Fruit fly (Drosophila melanogaster) whole organism, adult: ENCODE data around the gene Lrch.
A peak's percentile ranks its signal among the peaks of the same experiment; 100 is the strongest.

ENCODE experiments used
- CG11617 ChIP-seq: fragments of 200-800 bp; sonication (Bioruptor generic); optimal IDR thresholded peaks from 2 replicates; lab custom pipeline; 2017; ENCODE audit warnings: mild to moderate bottlenecking, missing biosample characterization, missing genetic modification reagents, missing genetic modification characterization
- CG12768 ChIP-seq: fragments of 200-800 bp; sonication (Bioruptor generic); optimal IDR thresholded peaks from 2 replicates; lab custom pipeline; 2017; ENCODE audit warnings: missing biosample characterization, missing genetic modification characterization, mild to moderate bottlenecking, moderate library complexity, missing genetic modification reagents
- CG14711 ChIP-seq: fragments of 200-800 bp; sonication (Bioruptor generic); optimal IDR thresholded peaks from 2 replicates; lab custom pipeline; 2018; ENCODE audit warnings: missing biosample characterization, mild to moderate bottlenecking, missing genetic modification characterization, moderate library complexity
- CG1620 ChIP-seq: fragments of 200-800 bp; sonication (Bioruptor generic); optimal IDR thresholded peaks from 2 replicates; lab custom pipeline; 2016; ENCODE audit warnings: missing biosample characterization, missing genetic modification characterization
- CG33017 ChIP-seq: fragments of 200-800 bp; sonication (Bioruptor generic); optimal IDR thresholded peaks from 2 replicates; lab custom pipeline; 2018; ENCODE audit warnings: missing biosample characterization, mild to moderate bottlenecking, missing genetic modification characterization, moderate library complexity
- CG5204 ChIP-seq: fragments of 200-800 bp; sonication (Bioruptor generic); optimal IDR thresholded peaks from 2 replicates; lab custom pipeline; 2016; ENCODE audit warnings: missing biosample characterization, missing genetic modification characterization
- CG7045 ChIP-seq: fragments of 200-800 bp; sonication (Bioruptor generic); optimal IDR thresholded peaks from 2 replicates; lab custom pipeline; 2017; ENCODE audit warnings: missing biosample characterization, mild to moderate bottlenecking, missing genetic modification characterization
- CG7101 ChIP-seq: fragments of 200-800 bp; sonication (Bioruptor generic); optimal IDR thresholded peaks from 2 replicates; lab custom pipeline; 2018; ENCODE audit warnings: missing biosample characterization, mild to moderate bottlenecking, missing genetic modification characterization, moderate library complexity
- Clk ChIP-seq: fragments of 200-800 bp; sonication (Bioruptor generic); optimal IDR thresholded peaks from 2 replicates; lab custom pipeline; 2017; ENCODE audit warnings: missing biosample characterization, missing genetic modification characterization
- Crg-1 ChIP-seq: fragments of 200-800 bp; sonication (Bioruptor generic); optimal IDR thresholded peaks from 2 replicates; lab custom pipeline; 2016; ENCODE audit warnings: missing biosample characterization, missing genetic modification characterization
- Hr96 ChIP-seq: fragments of 200-800 bp; sonication (Bioruptor generic); optimal IDR thresholded peaks from 2 replicates; lab custom pipeline; 2016; ENCODE audit warnings: missing biosample characterization, missing genetic modification characterization
- Mnt ChIP-seq: fragments of 200-800 bp; sonication (Bioruptor generic); optimal IDR thresholded peaks from 2 replicates; lab custom pipeline; 2016; ENCODE audit warnings: missing biosample characterization, mild to moderate bottlenecking, missing genetic modification characterization
- bab1 ChIP-seq: fragments of 200-800 bp; sonication (Bioruptor generic); optimal IDR thresholded peaks from 3 replicates; lab custom pipeline; 2019; ENCODE audit warnings: missing biosample characterization, mild to moderate bottlenecking, missing genetic modification characterization, moderate library complexity
- cic ChIP-seq: fragments of 200-800 bp; sonication (Bioruptor generic); optimal IDR thresholded peaks from 2 replicates; lab custom pipeline; 2017; ENCODE audit warnings: missing biosample characterization, mild to moderate bottlenecking, missing genetic modification characterization, moderate library complexity
- cnc ChIP-seq, 2 experiments: fragments of >200 bp; optimal IDR thresholded peaks; 2 replicates each; lab custom pipeline; 2017
- kay ChIP-seq: fragments of 200-800 bp; sonication (Bioruptor generic); peaks from one replicate; lab custom pipeline; 2016; ENCODE audit warnings: missing biosample characterization, missing genetic modification characterization, borderline replicate concordance
- ovo ChIP-seq: fragments of 200-800 bp; sonication (Bioruptor generic); optimal IDR thresholded peaks from 2 replicates; lab custom pipeline; 2016; ENCODE audit warnings: missing biosample characterization, missing genetic modification characterization
- pad ChIP-seq: fragments of 200-800 bp; sonication (Bioruptor generic); optimal IDR thresholded peaks from 3 replicates; lab custom pipeline; 2017; ENCODE audit warnings: missing biosample characterization, missing genetic modification characterization, mild to moderate bottlenecking, moderate library complexity, missing genetic modification reagents
- tj ChIP-seq: fragments of 200-800 bp; sonication (Bioruptor generic); optimal IDR thresholded peaks from 3 replicates; lab custom pipeline; 2017; ENCODE audit warnings: missing biosample characterization, mild to moderate bottlenecking, missing genetic modification characterization, moderate library complexity
- toe ChIP-seq: fragments of 200-800 bp; sonication (Bioruptor generic); optimal IDR thresholded peaks from 2 replicates; lab custom pipeline; 2016; ENCODE audit warnings: missing biosample characterization, missing genetic modification characterization

The Lrch gene

DNA sequence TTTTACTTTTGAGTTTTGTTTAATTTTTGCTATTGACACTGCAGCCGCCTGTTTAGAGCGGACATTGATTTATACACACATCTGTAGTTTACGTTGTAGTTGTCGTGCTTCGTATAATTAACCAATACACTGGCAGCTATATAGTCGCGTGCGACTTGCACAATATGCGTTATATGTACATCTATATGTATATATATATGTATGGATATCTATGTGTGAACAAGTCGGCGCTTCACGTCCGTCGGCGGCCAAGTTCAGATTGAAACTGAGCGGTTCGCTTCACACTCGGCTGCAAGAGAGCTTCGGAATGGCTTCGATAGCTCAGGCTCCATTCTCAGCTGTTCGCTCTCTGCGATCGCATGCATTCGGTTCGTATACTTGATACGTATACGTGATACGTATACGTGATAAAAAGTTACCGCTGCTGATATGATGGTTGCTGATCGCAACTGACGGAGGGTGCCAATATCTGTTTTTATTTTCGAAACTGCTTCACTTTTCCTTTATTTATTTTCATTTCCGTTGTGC is 44.1 kb upstream of the Lrch start:
- TF ChIP-seq CG5204 (no peak), toe (GFP tag; lab: Kevin White, UChicago) (peak; percentile 26), kay (peak; percentile 94), tj (GFP tag; lab: Kevin White, UChicago) (peak; percentile 45), bab1 (GFP tag; lab: Kevin White, UChicago) (no peak), CG7045 (GFP tag; lab: Kevin White, UChicago) (no peak), cic (GFP tag; lab: Kevin White, UChicago) (peak; percentile 93), Mnt (GFP tag; lab: Kevin White, UChicago) (peak; percentile 84), pad (GFP tag; lab: Kevin White, UChicago) (peak; percentile 4), CG12768 (GFP tag; lab: Kevin White, UChicago) (peak; percentile 47), CG14711 (peak; percentile 22), Clk (GFP tag; lab: Kevin White, UChicago) (no peak), CG7101 (peak; percentile 28), CG33017 (tag; lab: Kevin White, UChicago) (peak; percentile 58), Crg-1 (GFP tag; lab: Kevin White, UChicago) (peak; percentile 28), ovo (GFP tag; lab: Kevin White, UChicago) (no peak), CG11617 (GFP tag; lab: Kevin White, UChicago) (peak; percentile 21), Hr96 (peak; percentile 1), CG1620 (GFP tag; lab: Kevin White, UChicago) (no peak), cnc (optimal IDR thresholded peaks at IDR 0.05; lab: Kevin White, UChicago) (no peak)

DNA sequence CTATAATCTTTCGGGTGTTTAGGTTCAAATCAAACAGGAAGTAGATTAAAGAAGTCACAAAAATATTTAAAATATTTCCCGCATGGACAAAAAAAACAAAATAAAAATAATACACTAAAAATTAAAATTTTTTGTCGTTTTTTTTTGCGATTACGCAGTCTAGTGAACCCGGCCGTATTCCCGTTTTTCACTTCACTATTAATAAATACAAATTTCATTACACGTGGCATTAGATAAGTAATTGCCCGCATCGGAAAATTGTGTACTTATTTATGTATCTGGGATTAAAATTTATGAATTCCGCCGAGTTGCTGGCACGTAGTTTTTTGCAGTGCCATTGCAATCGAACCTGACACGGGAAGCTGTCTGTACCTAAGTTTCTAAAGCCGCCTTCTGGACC is 43.3 kb upstream of the Lrch start:
- no peak for TF ChIP-seq ovo (GFP tag; lab: Kevin White, UChicago)
- TF ChIP-seq CG11617 (GFP tag; lab: Kevin White, UChicago) = peak; percentile 31
- TF ChIP-seq tj (GFP tag; lab: Kevin White, UChicago) = peak; percentile 19
- peak; percentile 24 for TF ChIP-seq CG7101
- peak; percentile 65 for TF ChIP-seq CG33017 (tag; lab: Kevin White, UChicago)
- peak; percentile 58 for TF ChIP-seq CG5204
- no peak for TF ChIP-seq CG1620 (GFP tag; lab: Kevin White, UChicago)
- peak; percentile 52 for TF ChIP-seq CG12768 (GFP tag; lab: Kevin White, UChicago)
- TF ChIP-seq CG14711 = peak; percentile 28
- TF ChIP-seq CG7045 (GFP tag; lab: Kevin White, UChicago) = peak; percentile 30

DNA sequence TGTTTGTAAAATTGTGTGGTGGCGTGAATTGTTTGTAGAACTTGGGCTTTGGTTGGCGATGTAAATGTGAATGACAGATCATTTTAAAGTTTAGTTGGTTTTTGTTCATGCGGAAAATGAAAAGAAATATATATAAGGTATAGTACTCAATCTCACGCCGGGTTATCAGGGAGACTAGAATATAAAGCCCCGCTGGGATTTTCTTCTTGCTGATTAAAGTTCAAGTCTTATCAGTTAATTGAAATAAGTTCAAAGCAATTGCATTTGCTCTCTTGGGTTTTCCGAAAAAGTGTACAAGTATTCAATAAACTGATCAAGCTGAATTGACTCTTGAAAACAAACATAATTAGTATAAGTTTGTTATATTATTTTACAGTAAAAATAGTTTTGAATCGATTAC is 41.5 kb upstream of the Lrch start:
- TF ChIP-seq Hr96 (no peak), cic (GFP tag; lab: Kevin White, UChicago) (no peak), bab1 (GFP tag; lab: Kevin White, UChicago) (no peak), kay (peak; percentile 3), CG14711 (no peak)

DNA sequence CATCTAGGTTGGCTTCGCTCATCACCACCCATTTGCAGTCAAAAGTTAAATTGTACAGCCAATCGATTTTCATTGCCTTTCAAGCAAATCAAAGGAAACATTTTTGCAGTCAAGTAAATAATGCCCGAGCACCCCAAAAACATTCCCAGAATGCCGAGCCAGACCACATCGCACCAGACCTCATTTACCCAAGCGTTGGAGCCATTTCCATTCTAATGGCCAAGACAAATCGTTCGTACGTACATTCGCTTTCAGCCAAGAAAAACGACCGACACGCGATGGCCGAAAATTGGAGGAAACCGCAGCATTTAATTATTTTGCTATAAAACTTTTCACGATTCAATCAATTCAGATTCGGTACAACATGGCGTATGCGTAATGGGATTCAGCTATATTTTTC is 41.1 kb upstream of the Lrch start:
- TF ChIP-seq bab1 (GFP tag; lab: Kevin White, UChicago) (no peak), Crg-1 (GFP tag; lab: Kevin White, UChicago) (no peak), CG1620 (GFP tag; lab: Kevin White, UChicago) (no peak), CG7045 (GFP tag; lab: Kevin White, UChicago) (no peak), kay (no peak), CG7101 (no peak), Mnt (GFP tag; lab: Kevin White, UChicago) (no peak), Clk (GFP tag; lab: Kevin White, UChicago) (no peak), Hr96 (no peak), CG14711 (no peak), CG12768 (GFP tag; lab: Kevin White, UChicago) (no peak), CG33017 (tag; lab: Kevin White, UChicago) (no peak), cnc (optimal IDR thresholded peaks at IDR 0.05; lab: Kevin White, UChicago) (no peak)

DNA sequence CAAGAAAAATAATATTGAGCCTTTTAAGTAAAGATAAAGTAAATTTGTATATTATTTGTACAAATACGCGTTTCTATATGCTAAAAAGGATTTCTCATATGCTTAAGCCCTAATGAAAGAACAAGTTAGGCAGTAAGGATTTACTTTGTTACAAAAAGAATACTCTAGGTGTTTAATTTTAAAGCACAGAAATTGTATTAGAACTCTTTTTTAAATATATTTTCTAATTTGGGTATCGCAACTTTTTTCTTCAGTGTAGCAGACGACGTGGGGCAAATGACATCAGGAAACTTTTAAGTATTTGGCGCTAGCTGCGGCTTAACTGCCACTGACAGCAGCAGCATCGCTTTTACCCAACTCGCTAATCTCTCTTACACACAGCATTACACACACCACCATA is 38.2 kb upstream of the Lrch start:
- no peak for TF ChIP-seq cnc (optimal IDR thresholded peaks at IDR 0.05; lab: Kevin White, UChicago)
- no peak for TF ChIP-seq pad (GFP tag; lab: Kevin White, UChicago)
- no peak for TF ChIP-seq CG5204
- TF ChIP-seq CG12768 (GFP tag; lab: Kevin White, UChicago) = no peak
- no peak for TF ChIP-seq tj (GFP tag; lab: Kevin White, UChicago)
- TF ChIP-seq ovo (GFP tag; lab: Kevin White, UChicago) = no peak
- TF ChIP-seq CG7101 = no peak
- TF ChIP-seq CG11617 (GFP tag; lab: Kevin White, UChicago) = no peak
- TF ChIP-seq CG14711 = no peak
- no peak for TF ChIP-seq CG7045 (GFP tag; lab: Kevin White, UChicago)
- TF ChIP-seq kay = no peak
- TF ChIP-seq Mnt (GFP tag; lab: Kevin White, UChicago) = no peak

DNA sequence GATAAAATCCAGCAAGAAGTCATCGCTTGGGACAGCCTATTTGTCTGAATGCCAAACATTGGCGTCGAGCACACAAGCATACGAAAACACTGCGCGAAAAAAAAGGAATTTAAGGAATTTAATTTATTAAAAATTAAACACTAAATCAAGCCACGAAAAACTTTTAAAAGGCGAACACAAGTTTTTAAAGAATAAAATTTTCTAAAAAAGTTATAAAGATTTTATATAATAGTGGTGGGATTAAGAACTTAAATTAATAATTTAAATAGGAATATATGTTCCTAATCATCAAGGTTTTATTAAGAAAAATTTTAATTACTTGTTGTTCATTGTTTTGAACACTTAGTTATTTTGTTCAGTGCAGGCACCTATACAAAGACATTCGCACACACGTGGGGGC is 37.5 kb upstream of the Lrch start:
- TF ChIP-seq CG7045 (GFP tag; lab: Kevin White, UChicago) = no peak
- TF ChIP-seq tj (GFP tag; lab: Kevin White, UChicago) = no peak
- TF ChIP-seq Clk (GFP tag; lab: Kevin White, UChicago) = no peak
- no peak for TF ChIP-seq CG5204
- no peak for TF ChIP-seq ovo (GFP tag; lab: Kevin White, UChicago)
- TF ChIP-seq Mnt (GFP tag; lab: Kevin White, UChicago) = no peak
- no peak for TF ChIP-seq Hr96
- TF ChIP-seq pad (GFP tag; lab: Kevin White, UChicago) = no peak
- no peak for TF ChIP-seq toe (GFP tag; lab: Kevin White, UChicago)
- no peak for TF ChIP-seq Crg-1 (GFP tag; lab: Kevin White, UChicago)
- no peak for TF ChIP-seq kay
- no peak for TF ChIP-seq CG33017 (tag; lab: Kevin White, UChicago)
- TF ChIP-seq CG14711 = no peak
- no peak for TF ChIP-seq CG7101
